Fruit fly (Drosophila melanogaster) whole organism, embryonic: ENCODE measurements around the gene Mipp2.

Experiments
- Abd-B ChIP-seq: fragments of 200-800 bp; sonication (Bioruptor generic); optimal IDR thresholded peaks from 2 replicates; lab custom pipeline; 2018; ENCODE audit warnings: missing biosample characterization, mild to moderate bottlenecking, missing genetic modification characterization, moderate library complexity
- B-H2 ChIP-seq: fragments of 200-800 bp; sonication (Bioruptor generic); optimal IDR thresholded peaks from 2 replicates; lab custom pipeline; 2018; ENCODE audit warnings: missing biosample characterization, mild to moderate bottlenecking, missing genetic modification characterization
- CG11723 ChIP-seq: fragments of 200-800 bp; sonication (Bioruptor generic); optimal IDR thresholded peaks from 2 replicates; lab custom pipeline; 2017; ENCODE audit warnings: missing biosample characterization, mild to moderate bottlenecking, missing genetic modification characterization
- CG12071 ChIP-seq: fragments of 200-800 bp; sonication (Bioruptor generic); optimal IDR thresholded peaks from 3 replicates; lab custom pipeline; 2018; ENCODE audit warnings: missing biosample characterization, mild to moderate bottlenecking, missing genetic modification characterization
- CG12391 ChIP-seq: fragments of 200-800 bp; sonication (Bioruptor generic); optimal IDR thresholded peaks from 3 replicates; lab custom pipeline; 2018; ENCODE audit warnings: missing biosample characterization, mild to moderate bottlenecking, missing genetic modification characterization, moderate library complexity
- CG13894 ChIP-seq: fragments of 200-800 bp; sonication (Bioruptor generic); optimal IDR thresholded peaks from 3 replicates; lab custom pipeline; 2018; ENCODE audit warnings: missing biosample characterization, mild to moderate bottlenecking, missing genetic modification characterization, moderate library complexity
- CG1603 ChIP-seq: fragments of 200-800 bp; sonication (Bioruptor generic); optimal IDR thresholded peaks from 2 replicates; lab custom pipeline; 2019; ENCODE audit warnings: missing biosample characterization, mild to moderate bottlenecking, missing genetic modification characterization, moderate library complexity
- CG17912 ChIP-seq: fragments of 200-800 bp; sonication (Bioruptor generic); optimal IDR thresholded peaks from 2 replicates; lab custom pipeline; 2018; ENCODE audit warnings: missing biosample characterization, mild to moderate bottlenecking, missing genetic modification characterization
- CG18599 ChIP-seq: fragments of 200-800 bp; sonication (Bioruptor generic); optimal IDR thresholded peaks from 3 replicates; lab custom pipeline; 2017; ENCODE audit warnings: missing biosample characterization, missing genetic modification characterization, mild to moderate bottlenecking, moderate library complexity, missing genetic modification reagents
- CG2202 ChIP-seq: fragments of 200-800 bp; sonication (Bioruptor generic); optimal IDR thresholded peaks from 2 replicates; lab custom pipeline; 2018; ENCODE audit warnings: missing biosample characterization, mild to moderate bottlenecking, missing genetic modification characterization
- CG2875 ChIP-seq: fragments of 200-800 bp; sonication (Bioruptor generic); optimal IDR thresholded peaks from 2 replicates; lab custom pipeline; 2017; ENCODE audit warnings: missing biosample characterization, mild to moderate bottlenecking, missing genetic modification characterization, missing genetic modification reagents
- CG3281 ChIP-seq: fragments of 200-800 bp; sonication (Bioruptor generic); optimal IDR thresholded peaks from 3 replicates; lab custom pipeline; 2017; ENCODE audit warnings: missing biosample characterization, mild to moderate bottlenecking, missing genetic modification characterization
- CG4424 ChIP-seq: fragments of 200-800 bp; sonication (Bioruptor generic); optimal IDR thresholded peaks from 3 replicates; lab custom pipeline; 2016; ENCODE audit warnings: missing biosample characterization, missing genetic modification characterization
- CG4707 ChIP-seq: fragments of 200-800 bp; sonication (Bioruptor generic); optimal IDR thresholded peaks from 2 replicates; lab custom pipeline; 2018; ENCODE audit warnings: missing biosample characterization, mild to moderate bottlenecking, missing genetic modification characterization, moderate library complexity
- CG4730 ChIP-seq: fragments of 200-800 bp; sonication (Bioruptor generic); IDR thresholded peaks from 2 replicates; pipeline ENCODE4 v1.3.6; 2022; ENCODE audit warnings: missing biosample characterization, missing genetic modification characterization
- CG5180 ChIP-seq: fragments of 200-800 bp; sonication (Bioruptor generic); optimal IDR thresholded peaks from 3 replicates; lab custom pipeline; 2017; ENCODE audit warnings: missing biosample characterization, missing genetic modification characterization, mild to moderate bottlenecking, moderate library complexity, missing genetic modification reagents
- CG6689 ChIP-seq: fragments of 200-800 bp; sonication (Bioruptor generic); IDR thresholded peaks from 2 replicates; pipeline ENCODE4 v1.3.6; 2022; ENCODE audit warnings: missing biosample characterization, missing genetic modification characterization
- CG6791 ChIP-seq: fragments of 200-800 bp; sonication (Bioruptor generic); IDR thresholded peaks from 3 replicates; pipeline ENCODE4 v1.3.6; 2022; ENCODE audit warnings: missing biosample characterization, missing genetic modification characterization; ENCODE audit not compliant: partially characterized antibody
- CG8388 ChIP-seq: fragments of 200-800 bp; sonication (Bioruptor generic); optimal IDR thresholded peaks from 2 replicates; lab custom pipeline; 2019; ENCODE audit warnings: missing biosample characterization, mild to moderate bottlenecking, missing genetic modification characterization, moderate library complexity
- CG9609 ChIP-seq: fragments of 200-800 bp; sonication (Bioruptor generic); optimal IDR thresholded peaks from 3 replicates; lab custom pipeline; 2016; ENCODE audit warnings: missing biosample characterization, missing genetic modification characterization
- CG9797 ChIP-seq: fragments of 200-800 bp; sonication (Bioruptor generic); optimal IDR thresholded peaks from 3 replicates; lab custom pipeline; 2018; ENCODE audit warnings: missing biosample characterization, mild to moderate bottlenecking, missing genetic modification characterization
- CTCF ChIP-seq: fragments of 200-800 bp; sonication (Bioruptor generic); optimal IDR thresholded peaks from 2 replicates; lab custom pipeline; 2017; ENCODE audit warnings: missing biosample characterization, mild to moderate bottlenecking, missing genetic modification characterization, moderate library complexity
- Chrac-16 ChIP-seq: fragments of 200-800 bp; sonication (Bioruptor generic); optimal IDR thresholded peaks from 3 replicates; lab custom pipeline; 2016; ENCODE audit warnings: missing biosample characterization, missing genetic modification characterization
- D19B ChIP-seq: fragments of 200-800 bp; sonication (Bioruptor generic); optimal IDR thresholded peaks from 2 replicates; lab custom pipeline; 2017; ENCODE audit warnings: missing biosample characterization, mild to moderate bottlenecking, missing genetic modification characterization
- Doc2 ChIP-seq: fragments of 200-800 bp; sonication (Bioruptor generic); IDR thresholded peaks from 2 replicates; pipeline ENCODE4 v1.3.6; 2022; ENCODE audit warnings: missing biosample characterization, missing genetic modification characterization
- Dref ChIP-seq: fragments of 200-800 bp; sonication (Bioruptor generic); IDR thresholded peaks from 2 replicates; pipeline ENCODE4 v1.3.6; 2022; ENCODE audit warnings: missing biosample characterization, missing genetic modification characterization
- Ets65A ChIP-seq: fragments of 200-800 bp; sonication (Bioruptor generic); peaks from one replicate; lab custom pipeline; 2016; ENCODE audit warnings: missing biosample characterization, missing genetic modification characterization
- Lhr ChIP-seq: fragments of 200-800 bp; sonication (Bioruptor generic); optimal IDR thresholded peaks from 3 replicates; lab custom pipeline; 2017; ENCODE audit warnings: mild to moderate bottlenecking, missing biosample characterization, missing genetic modification reagents, missing genetic modification characterization
- MESR4 ChIP-seq: fragments of 200-800 bp; sonication (Bioruptor generic); optimal IDR thresholded peaks from 2 replicates; lab custom pipeline; 2018; ENCODE audit warnings: missing biosample characterization, mild to moderate bottlenecking, missing genetic modification characterization, moderate library complexity
- Med ChIP-seq: fragments of 200-800 bp; sonication (Bioruptor generic); peaks from one replicate; lab custom pipeline; 2016; ENCODE audit warnings: missing biosample characterization, missing genetic modification characterization, mild to moderate bottlenecking, inconsistent platforms, moderate library complexity
- Nf-YB ChIP-seq: fragments of 200-800 bp; sonication (Bioruptor generic); optimal IDR thresholded peaks from 3 replicates; lab custom pipeline; 2019; ENCODE audit warnings: missing biosample characterization, mild to moderate bottlenecking, missing genetic modification characterization, moderate library complexity
- Opbp ChIP-seq: fragments of 200-800 bp; sonication (Bioruptor generic); IDR thresholded peaks from 3 replicates; pipeline ENCODE4 v1.3.6; 2022; ENCODE audit warnings: missing biosample characterization, missing genetic modification characterization; ENCODE audit not compliant: partially characterized antibody
- PHDP ChIP-seq: fragments of 200-800 bp; sonication (Bioruptor generic); optimal IDR thresholded peaks from 3 replicates; lab custom pipeline; 2018; ENCODE audit warnings: missing biosample characterization, mild to moderate bottlenecking, missing genetic modification characterization, moderate library complexity
- Vsx1 ChIP-seq: fragments of 200-800 bp; sonication (Bioruptor generic); optimal IDR thresholded peaks from 2 replicates; lab custom pipeline; 2017; ENCODE audit warnings: missing biosample characterization, mild to moderate bottlenecking, missing genetic modification characterization, missing genetic modification reagents
- ab ChIP-seq: fragments of 200-800 bp; sonication (Bioruptor generic); optimal IDR thresholded peaks from 2 replicates; lab custom pipeline; 2016; ENCODE audit warnings: missing biosample characterization, missing genetic modification characterization
- amos ChIP-seq: fragments of 200-800 bp; sonication (Bioruptor generic); IDR thresholded peaks from 2 replicates; pipeline ENCODE4 v1.3.6; 2022; ENCODE audit warnings: missing biosample characterization, missing genetic modification characterization; ENCODE audit not compliant: partially characterized antibody
- ap ChIP-seq: fragments of 200-800 bp; sonication (Bioruptor generic); IDR thresholded peaks from 2 replicates; pipeline ENCODE4 v1.3.6; 2022; ENCODE audit warnings: missing biosample characterization, missing genetic modification characterization
- bbx ChIP-seq: fragments of 200-800 bp; sonication (Bioruptor generic); IDR thresholded peaks from 2 replicates; pipeline ENCODE4 v1.3.6; 2022; ENCODE audit warnings: missing biosample characterization, missing genetic modification characterization; ENCODE audit not compliant: partially characterized antibody
- dan ChIP-seq: fragments of 200-800 bp; sonication (Bioruptor generic); IDR thresholded peaks from 2 replicates; pipeline ENCODE4 v1.3.6; 2022; ENCODE audit warnings: missing biosample characterization, missing genetic modification characterization
- ftz-f1 ChIP-seq: fragments of 200-800 bp; sonication (Bioruptor generic); optimal IDR thresholded peaks from 2 replicates; lab custom pipeline; 2016; ENCODE audit warnings: missing biosample characterization, missing genetic modification characterization
- gsb ChIP-seq: fragments of 200-800 bp; sonication (Bioruptor generic); IDR thresholded peaks from 2 replicates; pipeline ENCODE4 v1.3.6; 2022; ENCODE audit warnings: missing biosample characterization, missing genetic modification characterization
- insv ChIP-seq, 2 experiments: fragments of 200-800 bp; sonication (Bioruptor generic); optimal IDR thresholded peaks; 3 replicates each; lab custom pipeline; 2016 to 2018; ENCODE audit warnings: missing biosample characterization in 2 of 2, missing genetic modification characterization in 2 of 2
- mirr ChIP-seq: fragments of 200-800 bp; sonication (Bioruptor generic); optimal IDR thresholded peaks from 3 replicates; lab custom pipeline; 2018; ENCODE audit warnings: missing biosample characterization, mild to moderate bottlenecking, missing genetic modification characterization
- nom ChIP-seq: fragments of 200-800 bp; sonication (Bioruptor generic); optimal IDR thresholded peaks from 2 replicates; lab custom pipeline; 2017; ENCODE audit warnings: missing biosample characterization, missing genetic modification characterization, mild to moderate bottlenecking, moderate library complexity, missing genetic modification reagents
- phol ChIP-seq: fragments of 200-800 bp; sonication (Bioruptor generic); optimal IDR thresholded peaks from 3 replicates; lab custom pipeline; 2018; ENCODE audit warnings: missing biosample characterization, mild to moderate bottlenecking, missing genetic modification characterization, moderate library complexity
- sens ChIP-seq: fragments of 200-800 bp; sonication (Bioruptor generic); peaks from one replicate; lab custom pipeline; 2016; ENCODE audit warnings: missing biosample characterization, missing genetic modification characterization
- sna ChIP-seq: fragments of 200-800 bp; sonication (Bioruptor generic); IDR thresholded peaks from 2 replicates; pipeline ENCODE4 v1.3.6; 2022; ENCODE audit warnings: missing biosample characterization, missing genetic modification characterization; ENCODE audit not compliant: partially characterized antibody
- wor ChIP-seq: fragments of 200-800 bp; sonication (Bioruptor generic); IDR thresholded peaks from 2 replicates; pipeline ENCODE4 v1.3.6; 2022; ENCODE audit warnings: missing biosample characterization, missing genetic modification characterization
- z ChIP-seq: fragments of 200-800 bp; sonication (Bioruptor generic); IDR thresholded peaks from 3 replicates; pipeline ENCODE4 v1.3.6; 2022; ENCODE audit warnings: missing biosample characterization, missing genetic modification characterization

Mipp2 gene

DNA sequence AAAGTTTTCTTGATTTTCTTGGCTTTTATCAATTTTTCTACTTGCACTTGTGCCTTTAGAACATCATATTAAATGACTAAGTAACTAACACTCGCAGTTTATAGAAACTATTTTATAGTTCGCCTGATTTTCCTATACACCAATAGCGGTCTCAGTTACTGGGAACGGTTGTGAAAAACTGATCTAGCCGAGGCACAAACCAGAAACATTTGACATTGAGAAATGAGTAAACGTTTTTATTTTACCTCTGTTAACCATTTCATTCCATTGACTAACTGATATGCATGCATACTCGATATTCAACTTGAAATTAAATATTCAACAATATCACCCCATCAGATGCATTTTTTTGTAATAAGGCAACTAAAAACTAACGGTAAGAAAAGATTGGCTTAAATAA lies 55.9 kb downstream of the Mipp2 start (continued):
- TF ChIP-seq CG12071 (GFP tag; lab: Kevin White, UChicago) (no peak), CG5180 (GFP tag; lab: Kevin White, UChicago) (no peak), ftz-f1 (GFP tag; lab: Kevin White, UChicago) (no peak), CG4424 (GFP tag; lab: Kevin White, UChicago) (no peak), CG4730 (GFP tag; lab: Robert Waterston, UW) (no peak), amos (GFP tag; lab: Robert Waterston, UW) (peak; percentile 6; the same call in 1 of the 2 replicates), Opbp (GFP tag; lab: Robert Waterston, UW) (no peak), CG1603 (tag; lab: Kevin White, UChicago) (peak; percentile 37), insv (GFP tag; optimal IDR thresholded peaks at IDR 0.05; lab: Kevin White, UChicago) (no peak), CG2875 (GFP tag; lab: Kevin White, UChicago) (no peak), CG4707 (GFP tag; lab: Kevin White, UChicago) (peak; percentile 38), Med (peak; percentile 9), ab (GFP tag; lab: Kevin White, UChicago) (no peak), nom (GFP tag; lab: Kevin White, UChicago) (no peak), CG3281 (GFP tag; lab: Kevin White, UChicago) (no peak), Lhr (peak; percentile 37), CG2202 (peak; percentile 2), B-H2 (no peak), bbx (GFP tag; lab: Robert Waterston, UW) (peak; percentile 58; the same call in 1 of the 2 replicates), MESR4 (no peak), CG6791 (GFP tag; lab: Robert Waterston, UW) (0 out of 3 replicates have a peak, but pooled peaks have one; percentile 29), CTCF (GFP tag; lab: Kevin White, UChicago) (peak; percentile 81)

DNA sequence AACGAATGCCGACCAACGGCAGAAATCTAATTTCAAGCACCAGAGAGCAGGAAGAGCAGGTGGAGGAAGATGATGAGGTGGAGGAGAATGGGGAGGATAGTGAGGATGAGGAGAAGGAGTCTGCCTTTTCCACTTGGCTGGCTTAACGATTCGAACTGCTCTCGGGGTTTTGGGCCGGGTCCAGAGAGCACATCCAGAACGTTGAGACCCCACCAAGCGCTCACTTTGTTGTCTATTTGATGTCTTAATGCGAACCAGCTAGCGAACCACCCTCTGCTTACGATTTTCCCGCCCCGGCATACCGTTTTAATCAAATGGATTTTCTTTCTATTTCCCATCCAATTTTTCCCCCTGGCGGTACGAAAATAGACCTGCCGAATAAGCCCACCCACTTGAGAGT lies 56.5 kb downstream of the Mipp2 start:
- TF ChIP-seq CG13894 (peak; percentile 91), Dref (no peak), z (GFP tag; lab: Robert Waterston, UW) (0 out of 3 replicates have a peak, but pooled peaks have one; percentile 11), ap (GFP tag; lab: Robert Waterston, UW) (no peak), sens (GFP tag; lab: Kevin White, UChicago) (peak; percentile 31)
- TF ChIP-seq, all 482 proteins: peak for 3

DNA sequence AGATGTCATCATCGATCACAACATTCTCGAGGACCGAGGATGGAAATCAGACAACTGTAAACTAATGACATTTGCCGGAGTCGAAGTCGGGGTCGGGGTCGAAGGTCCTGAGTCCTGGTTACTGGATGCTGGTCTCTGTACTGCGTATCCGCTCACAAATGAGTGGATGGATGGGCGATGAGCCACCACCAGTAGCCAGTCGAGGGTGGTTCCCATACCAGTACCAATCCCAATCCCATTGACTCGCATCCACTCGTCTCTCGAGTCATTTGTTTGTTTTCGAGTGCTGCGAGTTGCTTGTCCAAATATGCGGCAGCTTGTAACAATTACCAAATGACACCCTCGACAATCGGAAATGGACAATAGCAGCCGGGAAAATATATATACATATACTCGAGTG lies 58.4 kb downstream of the Mipp2 start:
- TF ChIP-seq Nf-YB (GFP tag; lab: Kevin White, UChicago) (no peak), PHDP (tag; lab: Kevin White, UChicago) (no peak), Chrac-16 (GFP tag; lab: Kevin White, UChicago) (no peak), sna (no peak), CG9609 (GFP tag; lab: Kevin White, UChicago) (no peak), CG13894 (no peak), Abd-B (GFP tag; lab: Kevin White, UChicago) (no peak), CG9797 (GFP tag; lab: Kevin White, UChicago) (no peak), Ets65A (peak; percentile 43), gsb (GFP tag; lab: Robert Waterston, UW) (no peak), CG8388 (GFP tag; lab: Kevin White, UChicago) (no peak), CG18599 (GFP tag; lab: Kevin White, UChicago) (no peak), CG11723 (no peak), z (GFP tag; lab: Robert Waterston, UW) (0 out of 3 replicates have a peak, but pooled peaks have one; percentile 55), wor (no peak), phol (tag; lab: Kevin White, UChicago) (no peak), CG12391 (tag; lab: Kevin White, UChicago) (no peak), CG6689 (GFP tag; lab: Robert Waterston, UW) (no peak), mirr (GFP tag; lab: Kevin White, UChicago) (no peak), dan (no peak), Vsx1 (GFP tag; lab: Kevin White, UChicago) (no peak), CG17912 (GFP tag; lab: Kevin White, UChicago) (no peak), Doc2 (GFP tag; lab: Robert Waterston, UW) (no peak), D19B (no peak)
